Worm (Caenorhabditis elegans): ENCODE results near the gene clec-239.

ce11 chrV:16965655-16966054 lies 9.3 kb downstream of the clec-239 start, which contains the start of gene efl-1:
- TF ChIP-seq fkh-10 (GFP tag; optimal IDR thresholded peaks at IDR 0.05) = peak; percentile 86
- peak; percentile 84 for TF ChIP-seq jun-1 (tag; optimal IDR thresholded peaks at IDR 0.05)
- peak; percentile 94 for TF ChIP-seq tbx-2 (tag; optimal IDR thresholded peaks at IDR 0.05)
- TF ChIP-seq egl-27 (tag; optimal IDR thresholded peaks at IDR 0.05) = no peak
- TF ChIP-seq elt-3 (tag; optimal IDR thresholded peaks at IDR 0.05) = peak in 2 of 6 experiments; percentile 76 to 93
- TF ChIP-seq sox-4 (tag; optimal IDR thresholded peaks at IDR 0.05) = peak; percentile 82
- peak; percentile 80 to 96 (median 94) for TF ChIP-seq ceh-82 (tag; optimal IDR thresholded peaks at IDR 0.05)
- TF ChIP-seq nhr-77 (tag; optimal IDR thresholded peaks at IDR 0.05) = peak; percentile 92
- peak in 1 of 2 experiments; percentile 68 for TF ChIP-seq ztf-11 (tag; optimal IDR thresholded peaks at IDR 0.05)
- TF ChIP-seq unc-130 (tag; optimal IDR thresholded peaks at IDR 0.05) = peak; percentile 79
- no peak for TF ChIP-seq nhr-76 (tag; optimal IDR thresholded peaks at IDR 0.05)
- no peak for TF ChIP-seq alr-1 (tag; optimal IDR thresholded peaks at IDR 0.05; ENCODE audit: borderline replicate concordance)
- no peak for TF ChIP-seq sptf-1 (tag; optimal IDR thresholded peaks at IDR 0.05)
- TF ChIP-seq lin-13 (GFP tag; optimal IDR thresholded peaks at IDR 0.05) = peak; percentile 91
